Fruit fly (Drosophila melanogaster): ENCODE measurements around the gene Crtc.
A peak's percentile ranks its signal among the peaks of the same experiment; 100 is the strongest.

Crtc gene

DNA sequence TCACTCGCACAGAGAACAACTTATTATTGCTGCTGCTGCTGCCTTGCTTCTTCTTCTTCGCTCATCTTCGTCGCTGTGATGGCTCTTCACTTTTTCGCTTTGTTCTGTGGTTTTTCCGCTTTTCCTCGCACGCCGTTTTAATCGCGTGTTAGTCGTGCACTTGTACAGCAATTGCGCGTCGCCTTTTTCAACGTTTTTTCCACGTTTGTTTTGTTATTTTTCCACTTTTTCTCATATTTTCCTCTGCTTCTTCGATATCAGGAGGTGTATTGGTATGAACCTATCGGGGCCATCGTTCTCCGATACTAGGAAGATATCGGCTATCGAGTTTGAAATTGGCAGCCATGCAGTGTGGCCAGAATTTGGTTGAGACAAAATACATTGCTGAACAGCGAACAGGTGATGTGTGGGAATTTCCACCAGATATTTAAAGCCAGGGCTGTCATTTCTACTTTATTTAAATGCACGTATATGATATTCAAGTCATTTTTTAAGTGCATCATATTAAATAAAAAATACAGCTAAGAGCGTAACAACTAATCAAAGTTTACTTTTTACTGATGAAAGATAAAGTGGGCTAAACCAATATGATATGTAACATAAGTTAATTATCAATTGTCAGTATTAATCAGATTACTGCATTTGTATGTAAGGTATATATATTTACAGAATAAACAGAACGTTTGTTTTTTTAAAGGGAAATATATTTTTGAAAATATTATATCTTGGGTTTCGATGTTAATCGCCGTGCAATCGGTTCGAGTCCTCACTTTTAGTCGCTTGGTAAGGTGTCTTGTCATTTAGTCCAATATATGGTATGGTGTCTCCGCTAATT, at the start of gene Crtc:
Gene Crtc (minus strand): TSS at position 290 of the 835 bp plus-strand sequence.
- TF ChIP-seq CG17801 (GFP tag; optimal IDR thresholded peaks at IDR 0.05; ENCODE audit: partially characterized antibody) = peak; percentile 63

DNA sequence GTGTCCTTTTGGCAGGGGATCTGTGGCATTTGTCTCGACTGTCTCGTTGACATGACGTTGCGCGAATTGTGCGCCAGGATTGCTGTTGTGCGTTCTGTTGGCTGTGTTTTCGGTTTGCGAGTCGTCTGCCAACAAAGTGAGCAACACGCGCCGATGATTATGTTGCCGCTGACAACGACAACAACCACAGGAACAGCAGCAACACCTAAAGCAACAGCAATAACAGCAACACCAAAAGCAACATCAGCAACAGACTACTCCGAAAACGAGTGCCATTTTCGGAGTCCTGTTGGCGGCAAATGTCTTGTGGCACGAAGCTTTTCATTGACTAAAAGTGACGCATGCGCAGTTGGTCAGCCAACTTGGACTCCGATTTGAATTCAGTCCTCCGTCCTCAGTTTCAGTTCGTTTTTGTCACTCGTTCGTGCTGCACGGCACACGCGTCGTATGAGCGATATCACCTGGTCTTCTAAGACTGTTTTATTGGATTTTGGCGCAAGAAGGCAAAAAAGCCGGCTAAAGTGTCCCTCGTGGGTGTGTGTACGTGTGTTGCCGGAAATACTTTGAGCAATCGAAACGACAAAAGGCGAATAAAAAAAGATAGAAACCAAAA, 20.7 kb upstream of the Crtc start, which contains the start of gene Ccn:
Gene Ccn (plus strand): TSS at position 437 of the 613 bp plus-strand sequence.
- no peak for TF ChIP-seq CG17801 (GFP tag; optimal IDR thresholded peaks at IDR 0.05; ENCODE audit: partially characterized antibody)

DNA sequence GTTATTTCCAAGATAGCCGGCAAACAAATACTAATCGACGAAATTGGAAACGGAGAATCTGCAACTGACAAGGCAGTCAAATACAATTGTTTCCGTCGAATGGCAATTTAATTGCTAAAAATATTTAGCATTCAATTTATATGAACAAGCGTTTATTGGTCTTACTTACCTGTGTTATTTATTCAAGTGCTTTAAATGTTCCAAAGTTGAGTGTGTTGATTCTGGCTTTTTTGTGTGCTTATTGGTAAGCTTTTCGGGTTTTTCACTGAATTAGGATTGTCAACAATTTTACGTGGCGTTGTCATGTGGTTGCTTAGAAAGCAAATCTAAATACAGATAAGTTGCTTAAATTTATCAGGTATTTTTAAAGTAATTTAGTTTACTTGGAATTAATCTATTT, 2.7 kb upstream of the Crtc start:
- TF ChIP-seq CG17801 (GFP tag; optimal IDR thresholded peaks at IDR 0.05; ENCODE audit: partially characterized antibody) = no peak

DNA sequence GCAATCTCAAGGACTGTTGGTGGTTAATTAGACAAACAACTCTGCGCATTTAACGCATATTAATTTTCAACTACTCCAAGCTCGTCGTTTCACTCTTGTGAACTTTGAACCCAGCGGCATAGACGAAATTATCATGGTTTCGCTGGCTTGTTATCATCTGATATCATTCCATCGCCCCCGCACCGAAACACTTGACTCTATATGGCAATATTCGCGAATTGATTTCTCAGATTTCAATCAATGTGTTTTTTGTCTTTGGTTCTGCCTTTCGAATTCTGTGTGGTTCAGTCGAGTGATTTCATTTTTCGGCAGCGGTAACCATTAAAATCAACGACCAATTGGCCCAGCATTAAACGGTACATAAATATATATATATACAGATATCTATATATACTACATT, 2.3 kb upstream of the Crtc start, which contains the start of gene CG34251:
Gene CG34251 (plus strand): TSS at position 301 of the 400 bp plus-strand sequence.
- TF ChIP-seq CG17801 (GFP tag; optimal IDR thresholded peaks at IDR 0.05; ENCODE audit: partially characterized antibody) = no peak

DNA sequence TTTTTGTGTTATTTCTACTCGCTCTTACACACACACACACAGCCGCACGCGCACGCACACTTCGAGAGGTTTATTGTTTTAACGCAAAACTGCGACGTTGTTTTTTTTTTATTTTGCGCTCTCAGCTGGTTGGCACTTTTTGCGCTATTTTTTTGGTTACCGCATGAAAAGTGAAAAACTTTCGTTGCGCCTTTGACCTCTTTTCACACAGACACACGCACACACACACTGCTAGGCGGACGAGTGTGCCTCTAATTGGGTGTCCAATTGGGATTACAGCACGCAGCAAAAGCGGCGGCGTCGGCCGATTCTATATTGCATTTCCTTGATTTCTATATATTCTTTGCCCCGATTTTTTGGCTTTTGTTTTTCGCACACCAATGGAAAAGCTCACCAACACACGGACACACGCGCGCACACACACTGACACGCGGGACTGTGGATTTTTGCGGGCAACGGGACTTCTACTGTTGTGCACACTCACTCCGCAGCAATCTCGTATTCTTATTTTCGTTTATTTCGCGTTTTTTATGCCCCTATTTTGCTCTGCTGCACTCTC, 569 bp downstream of the Crtc start:
- TF ChIP-seq CG17801 (GFP tag; optimal IDR thresholded peaks at IDR 0.05; ENCODE audit: partially characterized antibody) = no peak

DNA sequence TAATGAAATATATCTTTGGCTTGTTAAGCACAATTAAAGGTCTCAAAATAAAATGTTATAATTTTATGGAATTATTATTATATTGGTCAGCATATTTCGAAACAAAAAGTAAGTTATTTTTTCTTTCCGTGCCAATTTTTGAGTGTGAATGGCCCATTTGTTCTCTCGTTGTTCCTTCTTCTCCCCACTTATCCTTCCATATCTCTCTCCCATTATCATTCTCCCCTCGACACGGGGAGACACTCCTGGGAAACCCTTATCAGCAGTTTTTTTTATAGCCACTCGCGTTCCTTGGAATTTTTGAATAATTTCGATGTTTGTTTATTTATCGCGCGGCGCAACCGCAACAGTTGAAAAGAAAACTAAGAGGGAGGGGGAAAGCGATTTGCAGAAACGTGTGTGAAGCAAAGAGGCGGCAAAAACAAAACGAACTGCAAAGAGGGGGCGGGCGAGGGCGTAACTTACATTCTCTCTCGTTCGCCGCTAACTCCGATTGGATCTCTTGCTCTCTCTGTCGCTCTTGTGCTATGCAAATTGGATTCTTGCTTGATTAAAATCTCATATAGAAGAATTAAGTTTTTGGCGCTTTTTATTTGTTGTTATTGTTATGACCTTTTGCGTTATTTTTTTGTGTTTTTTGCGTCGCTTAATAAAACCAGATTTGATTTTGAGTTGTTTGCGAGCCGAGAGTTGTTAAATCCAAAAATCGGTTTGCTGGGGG, 1.2 kb downstream of the Crtc start:
- no peak for TF ChIP-seq CG17801 (GFP tag; optimal IDR thresholded peaks at IDR 0.05; ENCODE audit: partially characterized antibody)

DNA sequence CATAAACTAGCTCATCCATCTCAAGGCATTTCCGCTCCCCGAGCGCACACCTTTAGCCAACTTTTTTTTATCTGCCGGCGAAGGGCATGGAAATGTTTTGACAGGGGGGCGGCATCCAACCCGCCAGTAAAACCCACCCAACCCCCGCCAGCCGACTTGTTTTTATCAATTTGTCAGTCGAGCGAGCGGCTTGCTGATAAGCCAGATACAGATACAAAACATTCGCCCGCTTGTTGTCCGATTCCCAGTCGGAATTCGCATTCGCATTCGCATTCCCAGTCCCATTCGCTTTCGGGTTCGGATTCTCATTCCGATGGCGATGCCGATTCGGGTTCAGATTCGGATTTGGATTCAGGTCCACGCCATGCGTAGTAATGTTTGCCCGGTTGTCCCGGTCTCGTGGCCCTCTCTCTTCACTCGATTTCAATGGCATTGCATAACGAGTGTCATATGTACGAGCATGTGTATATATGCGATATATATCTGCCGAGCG, 3.9 kb downstream of the Crtc start:
- no peak for TF ChIP-seq CG17801 (GFP tag; optimal IDR thresholded peaks at IDR 0.05; ENCODE audit: partially characterized antibody)

DNA sequence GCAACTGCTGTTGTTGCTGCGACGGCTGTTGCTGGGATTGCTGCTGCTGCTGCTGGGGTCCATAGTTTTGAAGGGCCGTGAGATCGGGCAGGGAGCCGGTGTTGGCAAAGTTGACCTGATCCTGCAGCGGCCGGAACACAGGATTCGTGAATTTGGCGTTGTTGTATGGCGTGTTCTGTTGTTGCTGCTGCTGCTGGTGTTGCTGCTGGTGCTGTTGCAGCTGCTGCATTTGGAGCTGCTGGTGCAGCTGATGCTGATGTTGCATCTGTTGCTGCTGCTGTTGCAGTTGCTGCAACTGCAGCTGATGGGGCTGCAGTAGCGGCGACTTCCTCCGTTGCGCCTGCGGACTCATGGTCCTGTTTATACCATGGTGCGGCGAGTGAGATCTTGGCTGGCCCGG, 5.4 kb downstream of the Crtc start:
- no peak for TF ChIP-seq CG17801 (GFP tag; optimal IDR thresholded peaks at IDR 0.05; ENCODE audit: partially characterized antibody)

DNA sequence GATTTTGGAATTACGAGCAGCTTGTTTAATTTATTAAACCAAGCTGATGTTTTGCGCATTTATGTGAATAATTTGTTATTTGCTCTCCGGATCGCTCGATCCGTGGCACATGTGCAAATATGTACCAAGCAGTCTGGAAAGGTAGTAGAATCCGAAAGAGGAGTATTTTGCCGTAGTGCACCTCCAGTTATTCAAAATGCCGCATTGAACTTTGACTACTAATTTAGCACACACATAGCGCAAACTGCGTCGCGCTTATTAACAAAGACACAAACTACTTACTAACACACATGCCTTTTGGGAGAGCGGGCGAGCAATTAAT, 9.8 kb downstream of the Crtc start:
- no peak for TF ChIP-seq CG17801 (GFP tag; optimal IDR thresholded peaks at IDR 0.05; ENCODE audit: partially characterized antibody)

DNA sequence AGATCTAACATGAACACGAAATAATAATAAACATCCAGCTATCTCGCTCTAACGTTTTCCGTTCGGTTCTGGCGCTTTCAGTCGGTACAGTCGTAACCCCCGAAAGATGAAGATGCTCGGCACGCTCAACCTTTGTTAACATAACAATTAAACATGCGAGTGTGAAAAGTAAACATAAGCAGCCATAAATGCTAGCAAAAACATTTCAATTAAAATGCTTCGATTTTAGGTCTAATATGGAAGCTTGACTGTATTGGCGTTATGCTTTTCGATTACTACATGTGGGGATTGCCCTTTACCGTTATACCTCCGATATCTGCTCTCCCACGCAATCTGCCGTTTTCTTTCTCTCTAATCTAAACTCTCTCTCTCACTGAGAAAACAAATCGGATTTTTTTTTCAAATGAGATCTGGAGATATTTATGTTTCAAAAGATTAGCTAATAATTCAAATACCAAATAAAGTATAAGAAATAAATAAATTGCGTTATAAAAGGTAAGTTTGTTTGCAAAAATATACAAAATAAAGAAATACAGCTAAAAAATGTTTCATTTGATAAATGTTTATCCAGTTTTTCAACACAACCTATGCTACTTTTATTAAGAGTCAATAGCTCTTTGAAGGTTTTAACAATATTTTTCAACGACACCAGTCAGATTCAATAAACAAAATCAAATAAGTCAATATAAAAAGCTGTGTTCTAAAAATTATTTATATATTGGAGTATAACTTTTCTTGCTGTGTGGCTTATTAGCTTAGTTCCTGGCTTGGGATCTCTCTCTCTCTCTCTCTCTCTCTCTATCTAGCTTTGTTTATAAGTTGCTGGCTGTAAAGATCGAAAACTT, 10.4 kb downstream of the Crtc start:
- peak; percentile 87 for TF ChIP-seq CG17801 (GFP tag; optimal IDR thresholded peaks at IDR 0.05; ENCODE audit: partially characterized antibody)

DNA sequence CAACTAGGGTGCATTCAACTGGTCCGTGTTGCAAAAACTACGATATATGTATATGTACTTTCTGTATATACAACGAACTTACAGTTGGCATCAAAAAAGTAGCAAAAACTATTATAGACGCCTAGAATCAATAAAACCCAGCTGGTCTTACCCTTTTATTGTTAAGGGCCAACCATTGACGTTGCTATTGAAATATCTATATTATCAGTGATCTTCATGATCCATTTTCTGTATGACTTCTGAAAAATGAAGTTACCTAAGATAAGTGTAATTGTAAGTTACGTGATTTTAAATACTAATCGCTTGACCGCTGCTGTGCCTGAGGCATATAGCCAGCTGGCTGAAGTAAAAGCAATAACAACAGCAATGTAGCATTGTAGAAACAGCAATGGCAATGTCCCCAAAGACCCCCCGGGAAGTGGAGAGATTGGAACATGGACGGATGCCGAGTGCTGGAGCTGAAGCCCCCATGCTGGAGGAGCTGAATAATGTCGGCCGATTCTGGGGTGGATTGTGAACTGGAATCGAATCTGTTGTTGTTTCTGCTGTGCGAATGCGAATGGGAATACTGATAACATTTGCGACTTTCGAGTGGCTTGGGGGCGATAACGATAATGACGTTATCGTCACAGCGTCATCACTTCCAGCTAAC, 11.2 kb downstream of the Crtc start:
- peak; percentile 17 for TF ChIP-seq CG17801 (GFP tag; optimal IDR thresholded peaks at IDR 0.05; ENCODE audit: partially characterized antibody)

DNA sequence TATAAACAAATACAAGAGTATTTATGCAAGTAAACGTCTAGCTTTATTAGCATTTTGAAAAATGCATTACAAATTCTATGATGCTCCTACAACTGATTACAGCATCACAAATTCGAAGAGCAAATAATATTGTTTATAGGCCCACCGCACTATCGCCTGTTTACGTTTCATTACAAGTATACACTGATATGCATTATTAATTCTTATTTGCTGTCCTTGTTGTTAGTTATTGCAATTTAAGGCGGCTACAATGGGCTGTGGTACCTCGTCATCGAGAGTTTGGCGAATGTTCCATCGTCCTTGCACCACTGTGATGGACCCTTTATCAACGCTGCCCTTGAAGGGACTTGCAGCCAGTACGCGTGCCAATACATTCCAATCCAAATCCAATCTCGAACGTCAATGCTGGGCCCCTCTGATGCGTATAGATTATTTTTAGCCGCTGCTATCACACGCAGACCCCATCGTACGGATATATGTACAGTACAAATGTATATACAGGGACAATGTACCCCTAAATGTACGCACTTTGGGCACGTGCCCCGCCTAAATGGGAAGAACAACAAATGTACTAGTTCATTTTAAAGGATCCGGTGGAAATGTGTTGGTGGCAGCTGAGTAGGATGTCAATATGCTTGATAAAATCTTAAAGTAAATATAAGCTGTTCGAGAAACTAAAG, 12.2 kb downstream of the Crtc start:
- no peak for TF ChIP-seq CG17801 (GFP tag; optimal IDR thresholded peaks at IDR 0.05; ENCODE audit: partially characterized antibody)

DNA sequence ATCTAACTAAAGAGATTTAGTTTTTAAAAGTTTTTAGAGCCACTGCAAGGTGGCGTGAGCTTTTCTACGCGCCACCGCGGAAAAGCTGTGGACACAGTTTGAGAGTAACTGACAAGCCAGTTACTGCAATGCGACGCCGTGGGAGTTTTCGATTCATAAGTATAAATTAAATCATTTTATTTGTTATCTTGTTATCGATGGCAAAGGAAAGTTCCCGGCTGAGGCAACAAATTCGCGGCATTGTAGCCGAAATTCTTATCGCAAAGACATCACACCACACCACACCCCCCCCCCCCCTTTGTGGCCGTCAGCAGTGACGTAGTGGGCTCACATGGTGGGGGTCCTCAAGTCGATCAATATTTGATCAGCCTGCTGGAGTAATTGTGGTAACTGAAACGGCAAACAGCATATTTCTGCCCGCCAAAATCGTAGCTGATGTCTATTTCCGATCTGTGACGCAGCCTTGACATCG, 13.2 kb downstream of the Crtc start:
- TF ChIP-seq CG17801 (GFP tag; optimal IDR thresholded peaks at IDR 0.05; ENCODE audit: partially characterized antibody) = no peak
